Fruit fly (Drosophila melanogaster) whole organism, prepupa: ENCODE data around the gene CG7840.

ENCODE experiments used
- Blimp-1 ChIP-seq: fragments of 200-800 bp; sonication (Bioruptor generic); optimal IDR thresholded peaks from 3 replicates; lab custom pipeline; 2017; ENCODE audit warnings: missing biosample characterization, missing genetic modification characterization, mild to moderate bottlenecking, moderate library complexity, missing genetic modification reagents
- CG10631 ChIP-seq: fragments of 200-800 bp; sonication (Bioruptor generic); optimal IDR thresholded peaks from 2 replicates; lab custom pipeline; 2016; ENCODE audit warnings: missing biosample characterization, missing genetic modification characterization
- CG11902 ChIP-seq: fragments of 200-800 bp; sonication (Bioruptor generic); optimal IDR thresholded peaks from 3 replicates; lab custom pipeline; 2016; ENCODE audit warnings: missing biosample characterization, missing genetic modification characterization
- CG1621 ChIP-seq: fragments of 200-800 bp; sonication (Bioruptor generic); optimal IDR thresholded peaks from 3 replicates; lab custom pipeline; 2018; ENCODE audit warnings: missing biosample characterization, mild to moderate bottlenecking, missing genetic modification characterization
- CG16779 ChIP-seq: fragments of 200-800 bp; sonication (Bioruptor generic); optimal IDR thresholded peaks from 3 replicates; lab custom pipeline; 2017; ENCODE audit warnings: missing biosample characterization, mild to moderate bottlenecking, missing genetic modification characterization
- CG32006 ChIP-seq: fragments of 200-800 bp; sonication (Bioruptor generic); optimal IDR thresholded peaks from 3 replicates; lab custom pipeline; 2017; ENCODE audit warnings: missing biosample characterization, mild to moderate bottlenecking, missing genetic modification characterization
- CG34406 ChIP-seq: fragments of 200-800 bp; sonication (Bioruptor generic); optimal IDR thresholded peaks from 3 replicates; lab custom pipeline; 2016; ENCODE audit warnings: missing biosample characterization, missing genetic modification characterization
- CG3919 ChIP-seq: fragments of 200-800 bp; sonication (Bioruptor generic); optimal IDR thresholded peaks from 3 replicates; lab custom pipeline; 2016; ENCODE audit warnings: missing biosample characterization, missing genetic modification characterization
- CG6163 ChIP-seq: fragments of 200-800 bp; sonication (Bioruptor generic); IDR thresholded peaks from 3 replicates; pipeline ENCODE4 v1.3.6; 2022; ENCODE audit warnings: missing biosample characterization, missing genetic modification characterization
- CG6792 ChIP-seq: fragments of 200-800 bp; sonication (Bioruptor generic); optimal IDR thresholded peaks from 3 replicates; lab custom pipeline; 2016; ENCODE audit warnings: missing biosample characterization, missing genetic modification characterization
- CG6808 ChIP-seq: fragments of 200-800 bp; sonication (Bioruptor generic); optimal IDR thresholded peaks from 3 replicates; lab custom pipeline; 2017; ENCODE audit warnings: missing biosample characterization, missing genetic modification characterization, mild to moderate bottlenecking, moderate library complexity, missing genetic modification reagents
- CG6854 ChIP-seq: fragments of 200-800 bp; sonication (Bioruptor generic); optimal IDR thresholded peaks from 2 replicates; lab custom pipeline; 2017; ENCODE audit warnings: missing biosample characterization, mild to moderate bottlenecking, missing genetic modification characterization
- CG7368 ChIP-seq: fragments of 200-800 bp; sonication (Bioruptor generic); optimal IDR thresholded peaks from 3 replicates; lab custom pipeline; 2016; ENCODE audit warnings: missing biosample characterization, missing genetic modification characterization
- CG8319 ChIP-seq: fragments of 200-800 bp; sonication (Bioruptor generic); optimal IDR thresholded peaks from 3 replicates; lab custom pipeline; 2016; ENCODE audit warnings: missing biosample characterization, missing genetic modification characterization
- CG8632 ChIP-seq: fragments of 200-800 bp; sonication (Bioruptor generic); optimal IDR thresholded peaks from 3 replicates; lab custom pipeline; 2016; ENCODE audit warnings: missing biosample characterization, missing genetic modification characterization
- CG9139 ChIP-seq: fragments of 200-800 bp; sonication (Bioruptor generic); optimal IDR thresholded peaks from 3 replicates; lab custom pipeline; 2017; ENCODE audit warnings: missing biosample characterization, mild to moderate bottlenecking, missing genetic modification characterization
- Eip75B ChIP-seq: fragments of 200-800 bp; sonication (Bioruptor generic); optimal IDR thresholded peaks from 3 replicates; lab custom pipeline; 2016; ENCODE audit warnings: missing biosample characterization, missing genetic modification characterization
- Eip78C ChIP-seq: fragments of 200-800 bp; sonication (Bioruptor generic); peaks from one replicate; lab custom pipeline; 2016; ENCODE audit warnings: missing biosample characterization, missing genetic modification characterization
- Eip93F ChIP-seq: fragments of 200-800 bp; sonication (Bioruptor generic); optimal IDR thresholded peaks from 2 replicates; lab custom pipeline; 2016; ENCODE audit warnings: missing biosample characterization, mild to moderate bottlenecking, missing genetic modification characterization
- Ets96B ChIP-seq: fragments of 200-800 bp; optimal IDR thresholded peaks from 2 replicates; lab custom pipeline; 2019; ENCODE audit warnings: missing biosample characterization, mild to moderate bottlenecking, missing genetic modification characterization, moderate library complexity
- Gug ChIP-seq: fragments of 200-800 bp; sonication (Bioruptor generic); IDR thresholded peaks from 2 replicates; pipeline ENCODE4 v1.3.6; 2022; ENCODE audit warnings: missing biosample characterization, missing genetic modification characterization
- Hr38 ChIP-seq: sonication (Bioruptor generic); optimal IDR thresholded peaks from 2 replicates; lab custom pipeline; 2016; ENCODE audit warnings: missing biosample characterization, missing genetic modification characterization
- Hr39 ChIP-seq: fragments of 200-800 bp; sonication (Bioruptor generic); optimal IDR thresholded peaks from 2 replicates; lab custom pipeline; 2016; ENCODE audit warnings: missing biosample characterization, missing genetic modification characterization
- Hr4 ChIP-seq: fragments of 200-800 bp; sonication (Bioruptor generic); optimal IDR thresholded peaks from 3 replicates; lab custom pipeline; 2016; ENCODE audit warnings: missing biosample characterization, missing genetic modification characterization
- Lpt ChIP-seq: fragments of 200-800 bp; sonication (Bioruptor generic); optimal IDR thresholded peaks from 3 replicates; lab custom pipeline; 2016; ENCODE audit warnings: missing biosample characterization, missing genetic modification characterization
- Met ChIP-seq: fragments of 200-800 bp; sonication (Bioruptor generic); optimal IDR thresholded peaks from 3 replicates; lab custom pipeline; 2016; ENCODE audit warnings: missing biosample characterization, missing genetic modification characterization
- OdsH ChIP-seq: fragments of 200-800 bp; sonication (Bioruptor generic); optimal IDR thresholded peaks from 3 replicates; lab custom pipeline; 2016; ENCODE audit warnings: missing biosample characterization, missing genetic modification characterization
- Smox ChIP-seq: fragments of 200-800 bp; sonication (Bioruptor generic); optimal IDR thresholded peaks from 3 replicates; lab custom pipeline; 2016; ENCODE audit warnings: missing biosample characterization, missing genetic modification characterization
- Sox14 ChIP-seq: fragments of 200-800 bp; sonication (Bioruptor generic); optimal IDR thresholded peaks from 3 replicates; lab custom pipeline; 2016; ENCODE audit warnings: missing biosample characterization, missing genetic modification characterization
- achi ChIP-seq: fragments of 200-800 bp; sonication (Bioruptor generic); optimal IDR thresholded peaks from 3 replicates; lab custom pipeline; 2016; ENCODE audit warnings: missing biosample characterization, missing genetic modification characterization
- acj6 ChIP-seq: fragments of 200-800 bp; sonication (Bioruptor generic); optimal IDR thresholded peaks from 3 replicates; lab custom pipeline; 2016; ENCODE audit warnings: missing biosample characterization, missing genetic modification characterization
- cyc ChIP-seq: fragments of 200-800 bp; sonication (Bioruptor generic); optimal IDR thresholded peaks from 3 replicates; lab custom pipeline; 2016; ENCODE audit warnings: missing biosample characterization, missing genetic modification characterization
- dac ChIP-seq: fragments of 200-800 bp; sonication (Bioruptor generic); optimal IDR thresholded peaks from 2 replicates; lab custom pipeline; 2017; ENCODE audit warnings: missing biosample characterization, mild to moderate bottlenecking, missing genetic modification characterization
- dsx ChIP-seq: fragments of 200-800 bp; optimal IDR thresholded peaks from 3 replicates; lab custom pipeline; 2019; ENCODE audit warnings: missing biosample characterization, mild to moderate bottlenecking, missing genetic modification characterization, moderate library complexity; ENCODE audit not compliant: poor library complexity, severe bottlenecking
- eg ChIP-seq: fragments of 200-800 bp; sonication (Bioruptor generic); IDR thresholded peaks from 3 replicates; pipeline ENCODE4 v1.3.6; 2022; ENCODE audit warnings: missing biosample characterization, missing genetic modification characterization
- esn ChIP-seq: fragments of 200-800 bp; sonication (Bioruptor generic); optimal IDR thresholded peaks from 2 replicates; lab custom pipeline; 2016; ENCODE audit warnings: missing biosample characterization, mild to moderate bottlenecking, missing genetic modification characterization, moderate library complexity
- fkh ChIP-seq: fragments of 200-800 bp; sonication (Bioruptor generic); optimal IDR thresholded peaks from 3 replicates; lab custom pipeline; 2017; ENCODE audit warnings: missing biosample characterization, mild to moderate bottlenecking, missing genetic modification characterization, moderate library complexity
- lz ChIP-seq: fragments of 200-800 bp; sonication (Bioruptor generic); optimal IDR thresholded peaks from 3 replicates; lab custom pipeline; 2016; ENCODE audit warnings: missing biosample characterization, missing genetic modification characterization
- pdm3 ChIP-seq: fragments of 200-800 bp; sonication (Bioruptor generic); optimal IDR thresholded peaks from 3 replicates; lab custom pipeline; 2016; ENCODE audit warnings: missing biosample characterization, missing genetic modification characterization
- salr ChIP-seq, 2 experiments: fragments of 200-800 bp; sonication (Bioruptor generic); optimal IDR thresholded peaks; 3 replicates each; lab custom pipeline; 2016 to 2018; ENCODE audit warnings: missing biosample characterization in 2 of 2, missing genetic modification characterization in 2 of 2, mild to moderate bottlenecking in 1 of 2
- spab ChIP-seq: fragments of 200-800 bp; sonication (Bioruptor generic); optimal IDR thresholded peaks from 2 replicates; lab custom pipeline; 2017; ENCODE audit warnings: missing biosample characterization, mild to moderate bottlenecking, missing genetic modification characterization, missing genetic modification reagents
- svp ChIP-seq: fragments of 200-800 bp; sonication (Bioruptor generic); peaks from one replicate; lab custom pipeline; 2016; ENCODE audit warnings: missing biosample characterization, missing genetic modification characterization
- vri ChIP-seq: fragments of 200-800 bp; sonication (Bioruptor generic); optimal IDR thresholded peaks from 3 replicates; lab custom pipeline; 2016; ENCODE audit warnings: missing biosample characterization, mild to moderate bottlenecking, missing genetic modification characterization

Gene CG7840

dm6 chr2L:8294043-8294442 lies 11.3 kb upstream of the CG7840 start:
- TF ChIP-seq CG6808 (GFP tag; lab: Kevin White, UChicago), result no peak
- TF ChIP-seq Gug (GFP tag; lab: Robert Waterston, UW), result no peak
- TF ChIP-seq acj6 (GFP tag; lab: Kevin White, UChicago), result no peak
- TF ChIP-seq Eip93F (GFP tag; lab: Kevin White, UChicago), result no peak
- no peak for TF ChIP-seq Hr4 (GFP tag; lab: Kevin White, UChicago)
- no peak for TF ChIP-seq Eip78C
- no peak for TF ChIP-seq Sox14 (GFP tag; lab: Kevin White, UChicago)
- no peak for TF ChIP-seq CG6163 (GFP tag; lab: Robert Waterston, UW)
- no peak for TF ChIP-seq vri (GFP tag; lab: Kevin White, UChicago)
- TF ChIP-seq CG6854 (GFP tag; lab: Kevin White, UChicago), result no peak
- no peak for TF ChIP-seq Smox (GFP tag; lab: Kevin White, UChicago)
- TF ChIP-seq CG8319 (GFP tag; lab: Kevin White, UChicago), result no peak
- TF ChIP-seq CG3919 (GFP tag; lab: Kevin White, UChicago), result no peak
- TF ChIP-seq Hr38 (GFP tag; lab: Kevin White, UChicago), result no peak
- no peak for TF ChIP-seq OdsH
- TF ChIP-seq CG10631 (GFP tag; lab: Kevin White, UChicago), result no peak
- no peak for TF ChIP-seq svp (GFP tag; lab: Kevin White, UChicago)
- TF ChIP-seq, all 60 proteins: peak for 0

- TF ChIP-seq cyc (GFP tag; lab: Kevin White, UChicago), result no peak
- TF ChIP-seq CG11902, result no peak
- TF ChIP-seq Eip78C, result peak; percentile 23
- TF ChIP-seq CG1621, result no peak
- TF ChIP-seq esn (GFP tag; lab: Kevin White, UChicago), result no peak
Measured at dm6 chr2L:8296395-8296794, 9.0 kb upstream of the CG7840 start.

- no peak for TF ChIP-seq lz
- no peak for TF ChIP-seq svp (GFP tag; lab: Kevin White, UChicago)
- TF ChIP-seq Lpt (GFP tag; lab: Kevin White, UChicago), result no peak
- no peak for TF ChIP-seq spab (GFP tag; lab: Kevin White, UChicago)
- no peak for TF ChIP-seq dac (GFP tag; lab: Kevin White, UChicago)
- no peak for TF ChIP-seq Eip93F (GFP tag; lab: Kevin White, UChicago)
Measured at dm6 chr2L:8297070-8297469, 8.3 kb upstream of the CG7840 start.

dm6 chr2L:8299194-8299811 lies 6.1 kb upstream of the CG7840 start:
- peak; percentile 98 for TF ChIP-seq svp (GFP tag; lab: Kevin White, UChicago)
- TF ChIP-seq CG6808 (GFP tag; lab: Kevin White, UChicago), result peak; percentile 95
- peak; percentile 60 to 70 for TF ChIP-seq salr (GFP tag; optimal IDR thresholded peaks at IDR 0.05; lab: Kevin White, UChicago)
- peak; percentile 95 for TF ChIP-seq Met
- TF ChIP-seq pdm3, result peak; percentile 87
- TF ChIP-seq CG3919 (GFP tag; lab: Kevin White, UChicago), result peak; percentile 91
- peak; percentile 54; the same call in 1 of the 2 replicates for TF ChIP-seq Gug (GFP tag; lab: Robert Waterston, UW)
- TF ChIP-seq Blimp-1 (GFP tag; lab: Kevin White, UChicago), result peak; percentile 76
- TF ChIP-seq CG9139, result peak; percentile 91
- peak; percentile 56; the same call in 1 of the 3 replicates for TF ChIP-seq CG6163 (GFP tag; lab: Robert Waterston, UW)
- TF ChIP-seq CG8319 (GFP tag; lab: Kevin White, UChicago), result peak; percentile 54
- no peak for TF ChIP-seq Hr38 (GFP tag; lab: Kevin White, UChicago)
- peak; percentile 89 for TF ChIP-seq Smox (GFP tag; lab: Kevin White, UChicago)
- TF ChIP-seq esn (GFP tag; lab: Kevin White, UChicago), result peak; percentile 95
- TF ChIP-seq CG6854 (GFP tag; lab: Kevin White, UChicago), result peak; percentile 97
- TF ChIP-seq CG7368 (GFP tag; lab: Kevin White, UChicago), result peak; percentile 72
- peak; percentile 73 for TF ChIP-seq CG8632 (GFP tag; lab: Kevin White, UChicago)
- peak; percentile 82 for TF ChIP-seq Ets96B (tag; lab: Kevin White, UChicago)
- peak; percentile 87 for TF ChIP-seq achi (GFP tag; lab: Kevin White, UChicago)
- peak; percentile 89 for TF ChIP-seq Eip75B
- TF ChIP-seq Eip78C, result peak; percentile 97
- peak; percentile 18 for TF ChIP-seq fkh
- TF ChIP-seq Hr39 (GFP tag; lab: Kevin White, UChicago), result peak; percentile 91
- peak; percentile 50; the same call in 1 of the 3 replicates for TF ChIP-seq eg
- peak; percentile 82 for TF ChIP-seq CG6792 (GFP tag; lab: Kevin White, UChicago)
- TF ChIP-seq CG32006 (GFP tag; lab: Kevin White, UChicago), result no peak
- peak; percentile 84 for TF ChIP-seq CG34406 (GFP tag; lab: Kevin White, UChicago)
- TF ChIP-seq CG16779 (tag; lab: Kevin White, UChicago), result no peak
- peak; percentile 86 for TF ChIP-seq CG10631 (GFP tag; lab: Kevin White, UChicago)
- peak; percentile 91 for TF ChIP-seq dsx (GFP tag; lab: Kevin White, UChicago)
- peak; percentile 91 for TF ChIP-seq CG11902
- no peak for TF ChIP-seq dac (GFP tag; lab: Kevin White, UChicago)
